Worm (Caenorhabditis elegans) whole organism, L3 larva: Measurements from ENCODE around the gene R166.2.

ENCODE experiments used
- R02D3.7 ChIP-seq: fragments of 150-350 bp; optimal IDR thresholded peaks from 2 replicates; lab custom pipeline; 2014; ENCODE audit warnings: missing biosample characterization, missing genetic modification characterization
- ZK546.5 ChIP-seq: sonication (generic microtip); optimal IDR thresholded peaks from 2 replicates; lab custom pipeline; 2017; ENCODE audit warnings: missing biosample characterization, missing genetic modification characterization
- aly-2 ChIP-seq: fragments of 150-350 bp; optimal IDR thresholded peaks from 2 replicates; lab custom pipeline; 2014; ENCODE audit warnings: missing biosample characterization, missing genetic modification characterization
- ama-1 ChIP-seq: fragments of 150-350 bp; optimal IDR thresholded peaks from 2 replicates; lab custom pipeline; 2018
- ceh-16 ChIP-seq: sonication (generic microtip); optimal IDR thresholded peaks from 2 replicates; lab custom pipeline; 2017; ENCODE audit warnings: missing biosample characterization, missing genetic modification characterization
- ceh-28 ChIP-seq: fragments of 150-350 bp; optimal IDR thresholded peaks from 2 replicates; lab custom pipeline; 2014; ENCODE audit warnings: missing biosample characterization, missing genetic modification reagents, missing genetic modification characterization
- daf-12 ChIP-seq: fragments of 150-350 bp; optimal IDR thresholded peaks from 2 replicates; lab custom pipeline; 2014; ENCODE audit warnings: missing biosample characterization, missing genetic modification reagents, missing genetic modification characterization
- egl-27 ChIP-seq: sonication (generic microtip); optimal IDR thresholded peaks from 4 replicates; lab custom pipeline; 2017; ENCODE audit warnings: missing biosample characterization, missing genetic modification reagents, missing genetic modification characterization
- egl-5 ChIP-seq: fragments of 150-350 bp; optimal IDR thresholded peaks from 2 replicates; lab custom pipeline; 2017; ENCODE audit warnings: missing biosample characterization, missing genetic modification reagents, missing genetic modification characterization, inconsistent platforms
- elt-1 ChIP-seq: fragments of 150-350 bp; optimal IDR thresholded peaks from 2 replicates; lab custom pipeline; 2014; ENCODE audit warnings: missing biosample characterization, missing genetic modification characterization
- elt-2 ChIP-seq: sonication (generic microtip); optimal IDR thresholded peaks from 2 replicates; lab custom pipeline; 2016; ENCODE audit warnings: missing genetic modification reagents, mild to moderate bottlenecking, missing genetic modification characterization, missing compliant biosample characterization
- elt-3 ChIP-seq, 3 experiments: fragments of 150-350 bp in 1 of 3; sonication (generic microtip) in 2 of 3; optimal IDR thresholded peaks; 2 replicates in 2 of 3; 4 replicates in 1 of 3; lab custom pipeline; 2014 to 2017; ENCODE audit warnings: missing biosample characterization in 3 of 3, missing genetic modification characterization in 3 of 3
- eor-1 ChIP-seq, 2 experiments: fragments of 150-350 bp; optimal IDR thresholded peaks; 2 replicates each; lab custom pipeline; 2014 to 2018; ENCODE audit warnings: missing biosample characterization in 2 of 2, missing genetic modification characterization in 2 of 2
- fkh-10 ChIP-seq: sonication (generic microtip); optimal IDR thresholded peaks from 2 replicates; lab custom pipeline; 2017; ENCODE audit warnings: missing biosample characterization, missing genetic modification reagents, missing genetic modification characterization
- fkh-2 ChIP-seq: fragments of 150-350 bp; optimal IDR thresholded peaks from 2 replicates; lab custom pipeline; 2014; ENCODE audit warnings: missing biosample characterization, missing genetic modification reagents, missing genetic modification characterization
- fos-1 ChIP-seq: fragments of 150-350 bp; optimal IDR thresholded peaks from 2 replicates; lab custom pipeline; 2014; ENCODE audit warnings: missing biosample characterization, missing genetic modification characterization
- hmg-11 ChIP-seq: sonication (generic microtip); optimal IDR thresholded peaks from 2 replicates; lab custom pipeline; 2016; ENCODE audit warnings: missing genetic modification characterization, missing compliant biosample characterization
- jun-1 ChIP-seq: fragments of 150-350 bp; optimal IDR thresholded peaks from 2 replicates; lab custom pipeline; 2014; ENCODE audit warnings: missing biosample characterization, missing genetic modification reagents, missing genetic modification characterization
- lin-15B ChIP-seq: fragments of 150-350 bp; optimal IDR thresholded peaks from 2 replicates; lab custom pipeline; 2014; ENCODE audit warnings: missing biosample characterization, missing genetic modification characterization
- lin-39 ChIP-seq: fragments of 150-350 bp; optimal IDR thresholded peaks from 2 replicates; lab custom pipeline; 2018; ENCODE audit warnings: missing biosample characterization, missing genetic modification reagents, missing genetic modification characterization
- lsy-12 ChIP-seq: sonication (generic microtip); optimal IDR thresholded peaks from 2 replicates; lab custom pipeline; 2016; ENCODE audit warnings: mild to moderate bottlenecking, missing genetic modification characterization, missing compliant biosample characterization
- mdl-1 ChIP-seq: fragments of 150-350 bp; optimal IDR thresholded peaks from 2 replicates; lab custom pipeline; 2014; ENCODE audit warnings: missing biosample characterization, missing genetic modification characterization
- mml-1 ChIP-seq: fragments of 150-350 bp; sonication (generic microtip); optimal IDR thresholded peaks from 3 replicates; lab custom pipeline; 2014; ENCODE audit warnings: missing biosample characterization, missing genetic modification characterization
- nfya-1 ChIP-seq: sonication (generic microtip); optimal IDR thresholded peaks from 2 replicates; lab custom pipeline; 2017; ENCODE audit warnings: missing genetic modification characterization, mild to moderate bottlenecking, missing compliant biosample characterization, antibody characterized with exemption, moderate library complexity; ENCODE audit not compliant: insufficient read depth
- nhr-11 ChIP-seq: fragments of 150-350 bp; optimal IDR thresholded peaks from 2 replicates; lab custom pipeline; 2014; ENCODE audit warnings: missing biosample characterization, missing genetic modification characterization
- nhr-23 ChIP-seq: fragments of 150-350 bp; optimal IDR thresholded peaks from 2 replicates; lab custom pipeline; 2014; ENCODE audit warnings: missing biosample characterization, missing genetic modification reagents, missing genetic modification characterization
- nhr-237 ChIP-seq: fragments of 150-350 bp; optimal IDR thresholded peaks from 2 replicates; lab custom pipeline; 2014; ENCODE audit warnings: missing biosample characterization, missing genetic modification characterization
- nhr-25 ChIP-seq: sonication (generic microtip); optimal IDR thresholded peaks from 2 replicates; lab custom pipeline; 2017; ENCODE audit warnings: missing biosample characterization, missing genetic modification characterization
- nhr-43 ChIP-seq: sonication (generic microtip); optimal IDR thresholded peaks from 2 replicates; lab custom pipeline; 2016; ENCODE audit warnings: mild to moderate bottlenecking, missing genetic modification characterization, missing compliant biosample characterization; ENCODE audit not compliant: poor library complexity, severe bottlenecking
- nhr-76 ChIP-seq: fragments of 150-350 bp; sonication (generic microtip); optimal IDR thresholded peaks from 5 replicates; lab custom pipeline; 2014; ENCODE audit warnings: missing biosample characterization, missing genetic modification characterization
- pha-4 ChIP-seq: fragments of 150-350 bp; optimal IDR thresholded peaks from 2 replicates; lab custom pipeline; 2014; ENCODE audit warnings: missing biosample characterization, missing genetic modification reagents, missing genetic modification characterization
- pqm-1 ChIP-seq: fragments of 150-350 bp; optimal IDR thresholded peaks from 2 replicates; lab custom pipeline; 2017; ENCODE audit warnings: missing biosample characterization, missing genetic modification characterization, inconsistent platforms
- sea-2 ChIP-seq: fragments of 150-350 bp; sonication (generic microtip); optimal IDR thresholded peaks from 4 replicates; lab custom pipeline; 2014; ENCODE audit warnings: missing biosample characterization, missing genetic modification reagents, missing genetic modification characterization
- skn-1 ChIP-seq: fragments of 150-350 bp; optimal IDR thresholded peaks from 2 replicates; lab custom pipeline; 2014; ENCODE audit warnings: missing biosample characterization, missing genetic modification characterization
- snpc-4 ChIP-seq: fragments of 150-350 bp; optimal IDR thresholded peaks from 2 replicates; lab custom pipeline; 2014; ENCODE audit warnings: missing biosample characterization, missing genetic modification characterization
- tbx-2 ChIP-seq: sonication (generic microtip); optimal IDR thresholded peaks from 2 replicates; lab custom pipeline; 2016; ENCODE audit warnings: mild to moderate bottlenecking, missing genetic modification characterization, missing compliant biosample characterization
- unc-39 ChIP-seq: sonication (generic microtip); optimal IDR thresholded peaks from 4 replicates; lab custom pipeline; 2017; ENCODE audit warnings: missing biosample characterization, missing genetic modification characterization
- unc-62 ChIP-seq: fragments of 150-350 bp; sonication (generic microtip); optimal IDR thresholded peaks from 4 replicates; lab custom pipeline; 2014; ENCODE audit warnings: missing biosample characterization, missing genetic modification reagents, missing genetic modification characterization
- ztf-11 ChIP-seq: fragments of 150-350 bp; optimal IDR thresholded peaks from 2 replicates; lab custom pipeline; 2014; ENCODE audit warnings: missing biosample characterization, missing genetic modification characterization
- ztf-4 ChIP-seq: fragments of 150-350 bp; optimal IDR thresholded peaks from 2 replicates; lab custom pipeline; 2014; ENCODE audit warnings: missing biosample characterization, missing genetic modification characterization

R166.2 gene

ce11 chrII:10550173-10550572 is 12.7 kb upstream of the R166.2 start:
- TF ChIP-seq hmg-11 (tag; lab: Kevin White, UChicago) (peak; percentile 36), ama-1 (lab: Kevin White, UChicago) (peak; percentile 79), R02D3.7 (tag; lab: Kevin White, UChicago) (no peak), ztf-11 (tag; lab: Kevin White, UChicago) (no peak), nfya-1 (tag; lab: Kevin White, UChicago) (peak; percentile 39), lin-39 (tag; lab: Kevin White, UChicago) (peak; percentile 23)

ce11 chrII:10548778-10549671 is 11.6 kb upstream of the R166.2 start:
- TF ChIP-seq R02D3.7 (tag; lab: Kevin White, UChicago), result peak; percentile 62
- peak; percentile 61 for TF ChIP-seq unc-62 (GFP tag; lab: Kevin White, UChicago)
- peak; percentile 32 for TF ChIP-seq elt-1 (tag; lab: Kevin White, UChicago)
- TF ChIP-seq hmg-11 (tag; lab: Kevin White, UChicago), result peak; percentile 78
- peak; percentile 88 for TF ChIP-seq lin-39 (tag; lab: Kevin White, UChicago)
- no peak for TF ChIP-seq unc-39 (tag; lab: Kevin White, UChicago)
- TF ChIP-seq elt-2 (tag; lab: Kevin White, UChicago), result peak; percentile 62
- TF ChIP-seq fkh-2 (tag; lab: Kevin White, UChicago), result no peak
- TF ChIP-seq mdl-1 (tag; lab: Kevin White, UChicago), result peak; percentile 89
- peak; percentile 84 for TF ChIP-seq nhr-11 (tag; lab: Kevin White, UChicago)
- peak; percentile 90 for TF ChIP-seq nfya-1 (tag; lab: Kevin White, UChicago)
- peak; percentile 63 for TF ChIP-seq pqm-1
- peak; percentile 44 for TF ChIP-seq egl-5 (tag; lab: Kevin White, UChicago)
- TF ChIP-seq lsy-12 (tag; lab: Kevin White, UChicago), result peak; percentile 60
- peak; percentile 34 for TF ChIP-seq sea-2
- peak; percentile 72 for TF ChIP-seq jun-1 (tag; lab: Kevin White, UChicago)
- no peak for TF ChIP-seq nhr-237 (tag; lab: Kevin White, UChicago)
- TF ChIP-seq snpc-4, result peak; percentile 74
- TF ChIP-seq nhr-43 (tag; lab: Kevin White, UChicago), result peak; percentile 80
- TF ChIP-seq pha-4 (tag; lab: Kevin White, UChicago), result peak; percentile 90
- TF ChIP-seq mml-1 (tag; lab: Kevin White, UChicago), result no peak
- TF ChIP-seq ama-1 (lab: Kevin White, UChicago), result peak; percentile 99
- peak; percentile 37 for TF ChIP-seq tbx-2 (tag; lab: Kevin White, UChicago)
- TF ChIP-seq nhr-25 (tag; lab: Kevin White, UChicago), result peak; percentile 84
- no peak for TF ChIP-seq ztf-11 (tag; lab: Kevin White, UChicago)
- peak; percentile 93 for TF ChIP-seq fkh-10
- no peak for TF ChIP-seq daf-12 (tag; lab: Kevin White, UChicago)
- TF ChIP-seq elt-3 (tag; optimal IDR thresholded peaks at IDR 0.05; lab: Kevin White, UChicago), result no peak
- TF ChIP-seq ztf-4 (tag; lab: Kevin White, UChicago), result no peak
- no peak for TF ChIP-seq ZK546.5 (tag; lab: Kevin White, UChicago)
- no peak for TF ChIP-seq nhr-76 (tag; lab: Kevin White, UChicago)
- peak; percentile 48 for TF ChIP-seq fos-1 (tag; lab: Kevin White, UChicago)
- TF ChIP-seq egl-27 (tag; lab: Kevin White, UChicago), result peak; percentile 64
- TF ChIP-seq lin-15B (tag; lab: Kevin White, UChicago), result peak; percentile 63
- peak; percentile 46 for TF ChIP-seq skn-1 (tag; lab: Kevin White, UChicago)
- TF ChIP-seq ceh-16 (tag; lab: Kevin White, UChicago), result no peak
- TF ChIP-seq ceh-28 (tag; lab: Kevin White, UChicago), result peak; percentile 68
- no peak for TF ChIP-seq eor-1 (tag; optimal IDR thresholded peaks at IDR 0.05; lab: Kevin White, UChicago)
- peak; percentile 78 for TF ChIP-seq nhr-23
- TF ChIP-seq aly-2 (tag; lab: Kevin White, UChicago), result no peak
